Worm (Caenorhabditis elegans): ENCODE measurements around the gene F35H12.1.

ce11 chrX:960139-960538 lies 26.5 kb downstream of the F35H12.1 start:
- no peak for TF ChIP-seq him-1 (tag; optimal IDR thresholded peaks at IDR 0.05)
- TF ChIP-seq dao-5 (tag; optimal IDR thresholded peaks at IDR 0.05): no peak
